Fruit fly (Drosophila melanogaster): ENCODE data around the gene CG42481.
A peak's percentile ranks its signal among the peaks of the same experiment; 100 is the strongest.

The CG42481 gene

DNA sequence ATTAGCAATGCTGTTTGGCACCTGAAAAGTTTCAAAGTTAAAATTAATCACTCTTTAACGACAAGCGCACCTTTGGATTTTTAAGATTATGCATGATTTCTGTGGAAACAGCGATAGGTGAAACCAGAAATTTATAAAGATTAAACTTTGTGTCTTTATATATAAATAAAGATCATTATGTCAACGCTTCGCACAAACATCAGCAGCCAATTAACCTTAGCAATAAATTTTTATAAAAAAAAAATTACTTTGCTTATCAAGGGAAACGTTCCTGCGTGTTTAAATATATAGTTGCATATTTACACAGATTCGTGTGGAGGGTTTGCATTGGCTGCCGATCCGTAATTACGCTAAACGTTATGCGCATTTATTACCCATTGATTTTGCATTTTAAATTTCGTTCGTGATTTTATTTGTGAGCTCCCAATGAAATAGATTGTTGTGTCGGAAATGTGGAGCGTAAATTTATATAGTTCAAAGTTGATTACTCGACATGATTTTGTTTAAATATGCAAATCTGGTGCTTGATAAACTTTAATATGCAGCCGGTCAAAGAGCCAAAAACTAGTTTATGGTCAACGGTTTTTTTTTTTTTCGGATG, 38.0 kb downstream of the CG42481 start:
- peak; percentile 49 for TF ChIP-seq abd-A (tag; optimal IDR thresholded peaks at IDR 0.05)
- peak; percentile 15 for TF ChIP-seq Med (GFP tag)
- TF ChIP-seq vvl (GFP tag; IDR thresholded peaks at IDR 0.05), result peak; percentile 75
- no peak for TF ChIP-seq Trl (optimal IDR thresholded peaks at IDR 0.05)
- no peak for TF ChIP-seq Trl (GFP tag; optimal IDR thresholded peaks at IDR 0.05)
- TF ChIP-seq Awh (GFP tag; IDR thresholded peaks at IDR 0.05), result peak; percentile 70
- peak; percentile 74 for TF ChIP-seq sd (tag; optimal IDR thresholded peaks at IDR 0.05)

DNA sequence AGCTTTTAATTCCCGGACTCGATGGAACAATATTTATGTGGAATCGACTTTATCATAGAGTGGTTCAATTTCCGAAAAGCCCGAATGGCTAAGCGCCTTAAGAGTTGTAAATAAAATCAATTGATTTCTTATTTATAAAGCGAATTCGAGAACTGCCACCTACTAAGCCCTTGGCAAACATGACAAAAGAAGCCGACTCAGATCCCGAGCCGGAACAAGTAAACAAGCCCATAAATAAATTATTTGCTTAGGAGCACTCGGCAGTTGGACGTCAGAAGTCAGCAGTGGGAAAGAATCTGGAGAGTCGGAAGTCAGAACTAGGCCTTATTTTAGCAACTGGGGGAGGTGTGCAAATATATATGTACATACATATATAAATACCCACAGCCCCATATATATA, 39.2 kb downstream of the CG42481 start:
- peak; percentile 4 for TF ChIP-seq lab (GFP tag; optimal IDR thresholded peaks at IDR 0.05)
- peak; percentile 43 for TF ChIP-seq fd102C (GFP tag; optimal IDR thresholded peaks at IDR 0.05)
- TF ChIP-seq ac (GFP tag; optimal IDR thresholded peaks at IDR 0.05), result peak; percentile 44
- TF ChIP-seq Med (GFP tag), result peak; percentile 65
- peak; percentile 21 for TF ChIP-seq CG18599 (GFP tag; optimal IDR thresholded peaks at IDR 0.05)
- TF ChIP-seq CG9727 (GFP tag; optimal IDR thresholded peaks at IDR 0.05), result peak; percentile 26
- TF ChIP-seq dm (GFP tag; optimal IDR thresholded peaks at IDR 0.05), result no peak
- peak; percentile 65 for TF ChIP-seq CG15696 (tag; optimal IDR thresholded peaks at IDR 0.05)
- no peak for TF ChIP-seq tup (GFP tag; optimal IDR thresholded peaks at IDR 0.05)
- no peak for TF ChIP-seq Deaf1 (tag; optimal IDR thresholded peaks at IDR 0.05)
- TF ChIP-seq CG2678 (tag; optimal IDR thresholded peaks at IDR 0.05), result peak; percentile 18
- TF ChIP-seq tll (GFP tag; optimal IDR thresholded peaks at IDR 0.05), result peak in 1 of 2 experiments; percentile 68
- TF ChIP-seq sens (GFP tag), result peak; percentile 66
- TF ChIP-seq gro (GFP tag; optimal IDR thresholded peaks at IDR 0.05), result no peak
- TF ChIP-seq CG6813 (GFP tag; optimal IDR thresholded peaks at IDR 0.05), result peak; percentile 22
- no peak for TF ChIP-seq Lpt (GFP tag; optimal IDR thresholded peaks at IDR 0.05)

- TF ChIP-seq Adf1 (GFP tag; IDR thresholded peaks at IDR 0.05) (no peak), abd-A (tag; optimal IDR thresholded peaks at IDR 0.05) (no peak), CG9797 (GFP tag; optimal IDR thresholded peaks at IDR 0.05) (no peak), disco-r (GFP tag; optimal IDR thresholded peaks at IDR 0.05) (no peak), nerfin-2 (GFP tag; IDR thresholded peaks at IDR 0.05; ENCODE audit: partially characterized antibody) (no peak), CG6689 (GFP tag; IDR thresholded peaks at IDR 0.05) (no peak), B-H1 (GFP tag; IDR thresholded peaks at IDR 0.05) (no peak)
Measured at dm6 chr3L:13256159-13256558, 42.7 kb downstream of the CG42481 start.

dm6 chr3L:13255393-13256078, 43.3 kb downstream of the CG42481 start:
- TF ChIP-seq pfk (GFP tag; optimal IDR thresholded peaks at IDR 0.05) (no peak), Optix (GFP tag; IDR thresholded peaks at IDR 0.05) (0 out of 3 replicates have a peak, but pooled peaks have one; percentile 6), rib (GFP tag; IDR thresholded peaks at IDR 0.05) (0 out of 2 replicates have a peak, but pooled peaks have one; percentile 23), HmgD (GFP tag; optimal IDR thresholded peaks at IDR 0.05) (no peak), Med (GFP tag) (peak; percentile 23)

DNA sequence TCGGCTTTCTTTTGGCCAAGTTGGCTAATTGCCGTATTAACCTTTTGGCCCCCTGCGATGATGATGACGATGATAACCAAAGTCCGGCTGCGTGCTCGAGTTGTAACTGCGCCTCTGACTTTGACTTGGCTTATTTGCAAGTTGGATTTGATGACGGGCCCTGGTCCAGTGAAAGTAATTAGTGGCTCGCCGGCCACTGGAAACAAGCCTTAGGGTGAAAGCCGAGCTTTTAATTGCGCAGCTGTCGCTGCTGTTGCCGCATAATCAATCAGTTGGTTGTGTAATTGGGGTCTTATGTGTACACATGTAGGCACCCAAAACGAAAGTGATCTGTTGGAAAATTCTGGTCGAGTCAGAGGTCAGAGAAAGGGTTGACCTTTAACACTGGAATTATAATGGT, 44.5 kb downstream of the CG42481 start:
- no peak for TF ChIP-seq Sin3A (optimal IDR thresholded peaks at IDR 0.05)
- TF ChIP-seq CG11560 (tag; IDR thresholded peaks at IDR 0.05), result no peak
- no peak for TF ChIP-seq sug (tag; optimal IDR thresholded peaks at IDR 0.05)
- TF ChIP-seq Pdp1 (GFP tag; optimal IDR thresholded peaks at IDR 0.05), result peak in 1 of 2 experiments; percentile 3
- TF ChIP-seq CG14441 (GFP tag; IDR thresholded peaks at IDR 0.05), result no peak
- TF ChIP-seq Ets65A (GFP tag), result peak; percentile 76
- TF ChIP-seq CG18619 (GFP tag; optimal IDR thresholded peaks at IDR 0.05), result no peak
- TF ChIP-seq pzg (GFP tag; optimal IDR thresholded peaks at IDR 0.05), result no peak
- TF ChIP-seq Hr78 (GFP tag; optimal IDR thresholded peaks at IDR 0.05), result peak in 1 of 2 experiments; percentile 51
- TF ChIP-seq Blimp-1 (GFP tag; optimal IDR thresholded peaks at IDR 0.05), result peak; percentile 56
- TF ChIP-seq Sry-β (GFP tag; optimal IDR thresholded peaks at IDR 0.05), result no peak
- no peak for TF ChIP-seq Awh (GFP tag; IDR thresholded peaks at IDR 0.05)
- no peak for TF ChIP-seq Oli (tag; optimal IDR thresholded peaks at IDR 0.05)
